Fruit fly (Drosophila melanogaster): Measurements from ENCODE around the gene CG31668.

The CG31668 gene

dm6 chr2L:2171366-2172078 lies 34.4 kb downstream of the CG31668 start:
- TF ChIP-seq pad (GFP tag; optimal IDR thresholded peaks at IDR 0.05) (no peak), cic (GFP tag; optimal IDR thresholded peaks at IDR 0.05) (peak; percentile 93), CG12768 (GFP tag; optimal IDR thresholded peaks at IDR 0.05) (peak; percentile 16), tj (GFP tag; optimal IDR thresholded peaks at IDR 0.05) (peak; percentile 42), CG14711 (tag; optimal IDR thresholded peaks at IDR 0.05) (no peak), Hr96 (GFP tag; optimal IDR thresholded peaks at IDR 0.05) (no peak), CG1620 (GFP tag; optimal IDR thresholded peaks at IDR 0.05) (no peak), CG7101 (tag; optimal IDR thresholded peaks at IDR 0.05) (peak; percentile 29), CG5204 (GFP tag; optimal IDR thresholded peaks at IDR 0.05) (no peak), kay (GFP tag; ENCODE audit: borderline replicate concordance) (peak; percentile 70), bab1 (GFP tag; optimal IDR thresholded peaks at IDR 0.05) (no peak), toe (GFP tag; optimal IDR thresholded peaks at IDR 0.05) (no peak), CG33017 (tag; optimal IDR thresholded peaks at IDR 0.05) (no peak), CG11617 (GFP tag; optimal IDR thresholded peaks at IDR 0.05) (peak; percentile 35), cnc (optimal IDR thresholded peaks at IDR 0.05) (no peak), Mnt (GFP tag; optimal IDR thresholded peaks at IDR 0.05) (peak; percentile 39), Clk (GFP tag; optimal IDR thresholded peaks at IDR 0.05) (no peak), ovo (GFP tag; optimal IDR thresholded peaks at IDR 0.05) (peak; percentile 27), Crg-1 (GFP tag; optimal IDR thresholded peaks at IDR 0.05) (no peak), CG7045 (GFP tag; optimal IDR thresholded peaks at IDR 0.05) (no peak)

- peak; percentile 34 for TF ChIP-seq kay (GFP tag; ENCODE audit: borderline replicate concordance)
- no peak for TF ChIP-seq Crg-1 (GFP tag; optimal IDR thresholded peaks at IDR 0.05)
- no peak for TF ChIP-seq CG33017 (tag; optimal IDR thresholded peaks at IDR 0.05)
- no peak for TF ChIP-seq Clk (GFP tag; optimal IDR thresholded peaks at IDR 0.05)
- no peak for TF ChIP-seq CG1620 (GFP tag; optimal IDR thresholded peaks at IDR 0.05)
- TF ChIP-seq Hr96 (GFP tag; optimal IDR thresholded peaks at IDR 0.05), result no peak
- no peak for TF ChIP-seq tj (GFP tag; optimal IDR thresholded peaks at IDR 0.05)
- peak; percentile 35 for TF ChIP-seq cic (GFP tag; optimal IDR thresholded peaks at IDR 0.05)
- no peak for TF ChIP-seq cnc (optimal IDR thresholded peaks at IDR 0.05)
- no peak for TF ChIP-seq CG14711 (tag; optimal IDR thresholded peaks at IDR 0.05)
- peak; percentile 32 for TF ChIP-seq ovo (GFP tag; optimal IDR thresholded peaks at IDR 0.05)
- no peak for TF ChIP-seq bab1 (GFP tag; optimal IDR thresholded peaks at IDR 0.05)
- no peak for TF ChIP-seq CG7045 (GFP tag; optimal IDR thresholded peaks at IDR 0.05)
- no peak for TF ChIP-seq CG11617 (GFP tag; optimal IDR thresholded peaks at IDR 0.05)
- TF ChIP-seq Mnt (GFP tag; optimal IDR thresholded peaks at IDR 0.05), result no peak
- no peak for TF ChIP-seq toe (GFP tag; optimal IDR thresholded peaks at IDR 0.05)
- no peak for TF ChIP-seq pad (GFP tag; optimal IDR thresholded peaks at IDR 0.05)
- TF ChIP-seq CG7101 (tag; optimal IDR thresholded peaks at IDR 0.05), result no peak
Observed at dm6 chr2L:2168894-2169456, 37.0 kb downstream of the CG31668 start.

dm6 chr2L:2168184-2168893 lies 37.6 kb downstream of the CG31668 start:
- TF ChIP-seq CG1620 (GFP tag; optimal IDR thresholded peaks at IDR 0.05) (no peak), CG5204 (GFP tag; optimal IDR thresholded peaks at IDR 0.05) (no peak), Hr96 (GFP tag; optimal IDR thresholded peaks at IDR 0.05) (no peak), CG12768 (GFP tag; optimal IDR thresholded peaks at IDR 0.05) (no peak), toe (GFP tag; optimal IDR thresholded peaks at IDR 0.05) (no peak), cnc (optimal IDR thresholded peaks at IDR 0.05) (no peak), bab1 (GFP tag; optimal IDR thresholded peaks at IDR 0.05) (no peak), Mnt (GFP tag; optimal IDR thresholded peaks at IDR 0.05) (no peak), Crg-1 (GFP tag; optimal IDR thresholded peaks at IDR 0.05) (no peak), CG14711 (tag; optimal IDR thresholded peaks at IDR 0.05) (no peak), ovo (GFP tag; optimal IDR thresholded peaks at IDR 0.05) (no peak), CG7101 (tag; optimal IDR thresholded peaks at IDR 0.05) (no peak), CG11617 (GFP tag; optimal IDR thresholded peaks at IDR 0.05) (no peak), Clk (GFP tag; optimal IDR thresholded peaks at IDR 0.05) (no peak), CG33017 (tag; optimal IDR thresholded peaks at IDR 0.05) (no peak), pad (GFP tag; optimal IDR thresholded peaks at IDR 0.05) (no peak), kay (GFP tag; ENCODE audit: borderline replicate concordance) (no peak), CG7045 (GFP tag; optimal IDR thresholded peaks at IDR 0.05) (no peak), cic (GFP tag; optimal IDR thresholded peaks at IDR 0.05) (no peak), tj (GFP tag; optimal IDR thresholded peaks at IDR 0.05) (no peak)

- TF ChIP-seq toe (GFP tag; optimal IDR thresholded peaks at IDR 0.05), result no peak
- TF ChIP-seq CG7045 (GFP tag; optimal IDR thresholded peaks at IDR 0.05), result no peak
- no peak for TF ChIP-seq bab1 (GFP tag; optimal IDR thresholded peaks at IDR 0.05)
- no peak for TF ChIP-seq CG7101 (tag; optimal IDR thresholded peaks at IDR 0.05)
- no peak for TF ChIP-seq CG11617 (GFP tag; optimal IDR thresholded peaks at IDR 0.05)
- TF ChIP-seq Hr96 (GFP tag; optimal IDR thresholded peaks at IDR 0.05), result no peak
- no peak for TF ChIP-seq kay (GFP tag; ENCODE audit: borderline replicate concordance)
- TF ChIP-seq Clk (GFP tag; optimal IDR thresholded peaks at IDR 0.05), result no peak
- no peak for TF ChIP-seq cic (GFP tag; optimal IDR thresholded peaks at IDR 0.05)
- no peak for TF ChIP-seq CG5204 (GFP tag; optimal IDR thresholded peaks at IDR 0.05)
- TF ChIP-seq Mnt (GFP tag; optimal IDR thresholded peaks at IDR 0.05), result no peak
- no peak for TF ChIP-seq ovo (GFP tag; optimal IDR thresholded peaks at IDR 0.05)
- no peak for TF ChIP-seq tj (GFP tag; optimal IDR thresholded peaks at IDR 0.05)
- TF ChIP-seq CG1620 (GFP tag; optimal IDR thresholded peaks at IDR 0.05), result no peak
- no peak for TF ChIP-seq CG12768 (GFP tag; optimal IDR thresholded peaks at IDR 0.05)
- no peak for TF ChIP-seq CG14711 (tag; optimal IDR thresholded peaks at IDR 0.05)
- no peak for TF ChIP-seq cnc (optimal IDR thresholded peaks at IDR 0.05)
- TF ChIP-seq Crg-1 (GFP tag; optimal IDR thresholded peaks at IDR 0.05), result no peak
Observed at dm6 chr2L:2166958-2167707, 38.8 kb downstream of the CG31668 start.
